Fruit fly (Drosophila melanogaster) whole organism: ENCODE measurements around the gene Rbbp5.

Source experiments
- CG8478 ChIP-seq: fragments of >200 bp; optimal IDR thresholded peaks from 2 replicates; lab custom pipeline; 2018; ENCODE audit warnings: inconsistent platforms
- Dll ChIP-seq: fragments of >200 bp; optimal IDR thresholded peaks from 2 replicates; lab custom pipeline; 2017
- pan ChIP-seq: fragments of >200 bp; optimal IDR thresholded peaks from 2 replicates; lab custom pipeline; 2017
- usp ChIP-seq: fragments of >200 bp; optimal IDR thresholded peaks from 2 replicates; lab custom pipeline; 2017; ENCODE audit warnings: missing biosample characterization, missing genetic modification characterization, mixed read lengths

DNA sequence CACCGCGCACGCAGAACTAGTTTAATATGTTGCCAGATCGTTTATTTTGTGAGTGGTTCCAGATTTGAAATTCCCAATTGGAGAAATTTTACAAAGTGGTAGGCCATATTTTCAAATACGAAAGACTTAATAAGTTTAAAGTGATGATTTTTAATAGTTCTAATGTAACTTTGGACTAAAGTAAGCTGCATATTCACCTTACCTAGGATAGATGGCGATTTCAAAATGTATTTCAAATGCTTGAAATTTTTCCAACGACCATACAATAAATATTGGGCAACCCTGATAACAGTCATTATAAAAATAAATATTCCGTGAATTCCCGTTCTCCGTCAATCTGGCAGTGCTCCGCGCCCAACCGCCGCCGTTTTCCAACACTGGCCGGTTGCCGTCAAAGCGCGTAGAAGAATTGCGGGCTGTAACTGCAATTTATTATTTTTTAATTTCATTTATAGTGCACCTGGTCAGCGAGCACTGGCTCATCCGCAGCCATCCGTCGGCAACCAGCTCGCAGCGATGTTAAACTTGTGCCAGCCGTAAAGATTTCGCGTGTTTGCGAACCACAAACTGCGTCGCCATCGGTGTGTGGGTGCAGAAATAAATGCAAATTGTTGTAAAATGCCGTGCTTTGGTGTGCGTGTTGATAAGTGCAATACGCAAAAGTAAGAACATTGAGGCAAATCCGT, 28.3 kb upstream of the Rbbp5 start, which contains the start of the genes Ide and RhoBTB:
- TF ChIP-seq Dll (lab: Kevin White, UChicago), result no peak
- TF ChIP-seq usp (GFP tag; lab: Kevin White, UChicago), result no peak
- TF ChIP-seq pan, result no peak
- no peak for TF ChIP-seq CG8478
